Fruit fly (Drosophila melanogaster) whole organism, adult: ENCODE measurements around the gene Mlp84B.

Experiments
- CG11617 ChIP-seq: fragments of 200-800 bp; sonication (Bioruptor generic); optimal IDR thresholded peaks from 2 replicates; lab custom pipeline; 2017; ENCODE audit warnings: mild to moderate bottlenecking, missing biosample characterization, missing genetic modification reagents, missing genetic modification characterization
- CG12768 ChIP-seq: fragments of 200-800 bp; sonication (Bioruptor generic); optimal IDR thresholded peaks from 2 replicates; lab custom pipeline; 2017; ENCODE audit warnings: missing biosample characterization, missing genetic modification characterization, mild to moderate bottlenecking, moderate library complexity, missing genetic modification reagents
- CG14711 ChIP-seq: fragments of 200-800 bp; sonication (Bioruptor generic); optimal IDR thresholded peaks from 2 replicates; lab custom pipeline; 2018; ENCODE audit warnings: missing biosample characterization, mild to moderate bottlenecking, missing genetic modification characterization, moderate library complexity
- CG1620 ChIP-seq: fragments of 200-800 bp; sonication (Bioruptor generic); optimal IDR thresholded peaks from 2 replicates; lab custom pipeline; 2016; ENCODE audit warnings: missing biosample characterization, missing genetic modification characterization
- CG33017 ChIP-seq: fragments of 200-800 bp; sonication (Bioruptor generic); optimal IDR thresholded peaks from 2 replicates; lab custom pipeline; 2018; ENCODE audit warnings: missing biosample characterization, mild to moderate bottlenecking, missing genetic modification characterization, moderate library complexity
- CG5204 ChIP-seq: fragments of 200-800 bp; sonication (Bioruptor generic); optimal IDR thresholded peaks from 2 replicates; lab custom pipeline; 2016; ENCODE audit warnings: missing biosample characterization, missing genetic modification characterization
- CG7045 ChIP-seq: fragments of 200-800 bp; sonication (Bioruptor generic); optimal IDR thresholded peaks from 2 replicates; lab custom pipeline; 2017; ENCODE audit warnings: missing biosample characterization, mild to moderate bottlenecking, missing genetic modification characterization
- CG7101 ChIP-seq: fragments of 200-800 bp; sonication (Bioruptor generic); optimal IDR thresholded peaks from 2 replicates; lab custom pipeline; 2018; ENCODE audit warnings: missing biosample characterization, mild to moderate bottlenecking, missing genetic modification characterization, moderate library complexity
- Clk ChIP-seq: fragments of 200-800 bp; sonication (Bioruptor generic); optimal IDR thresholded peaks from 2 replicates; lab custom pipeline; 2017; ENCODE audit warnings: missing biosample characterization, missing genetic modification characterization
- Crg-1 ChIP-seq: fragments of 200-800 bp; sonication (Bioruptor generic); optimal IDR thresholded peaks from 2 replicates; lab custom pipeline; 2016; ENCODE audit warnings: missing biosample characterization, missing genetic modification characterization
- Hr96 ChIP-seq: fragments of 200-800 bp; sonication (Bioruptor generic); optimal IDR thresholded peaks from 2 replicates; lab custom pipeline; 2016; ENCODE audit warnings: missing biosample characterization, missing genetic modification characterization
- Mnt ChIP-seq: fragments of 200-800 bp; sonication (Bioruptor generic); optimal IDR thresholded peaks from 2 replicates; lab custom pipeline; 2016; ENCODE audit warnings: missing biosample characterization, mild to moderate bottlenecking, missing genetic modification characterization
- bab1 ChIP-seq: fragments of 200-800 bp; sonication (Bioruptor generic); optimal IDR thresholded peaks from 3 replicates; lab custom pipeline; 2019; ENCODE audit warnings: missing biosample characterization, mild to moderate bottlenecking, missing genetic modification characterization, moderate library complexity
- cic ChIP-seq: fragments of 200-800 bp; sonication (Bioruptor generic); optimal IDR thresholded peaks from 2 replicates; lab custom pipeline; 2017; ENCODE audit warnings: missing biosample characterization, mild to moderate bottlenecking, missing genetic modification characterization, moderate library complexity
- cnc ChIP-seq, 2 experiments: fragments of >200 bp; optimal IDR thresholded peaks; 2 replicates each; lab custom pipeline; 2017
- kay ChIP-seq: fragments of 200-800 bp; sonication (Bioruptor generic); peaks from one replicate; lab custom pipeline; 2016; ENCODE audit warnings: missing biosample characterization, missing genetic modification characterization, borderline replicate concordance
- ovo ChIP-seq: fragments of 200-800 bp; sonication (Bioruptor generic); optimal IDR thresholded peaks from 2 replicates; lab custom pipeline; 2016; ENCODE audit warnings: missing biosample characterization, missing genetic modification characterization
- pad ChIP-seq: fragments of 200-800 bp; sonication (Bioruptor generic); optimal IDR thresholded peaks from 3 replicates; lab custom pipeline; 2017; ENCODE audit warnings: missing biosample characterization, missing genetic modification characterization, mild to moderate bottlenecking, moderate library complexity, missing genetic modification reagents
- tj ChIP-seq: fragments of 200-800 bp; sonication (Bioruptor generic); optimal IDR thresholded peaks from 3 replicates; lab custom pipeline; 2017; ENCODE audit warnings: missing biosample characterization, mild to moderate bottlenecking, missing genetic modification characterization, moderate library complexity
- toe ChIP-seq: fragments of 200-800 bp; sonication (Bioruptor generic); optimal IDR thresholded peaks from 2 replicates; lab custom pipeline; 2016; ENCODE audit warnings: missing biosample characterization, missing genetic modification characterization

The Mlp84B gene

DNA sequence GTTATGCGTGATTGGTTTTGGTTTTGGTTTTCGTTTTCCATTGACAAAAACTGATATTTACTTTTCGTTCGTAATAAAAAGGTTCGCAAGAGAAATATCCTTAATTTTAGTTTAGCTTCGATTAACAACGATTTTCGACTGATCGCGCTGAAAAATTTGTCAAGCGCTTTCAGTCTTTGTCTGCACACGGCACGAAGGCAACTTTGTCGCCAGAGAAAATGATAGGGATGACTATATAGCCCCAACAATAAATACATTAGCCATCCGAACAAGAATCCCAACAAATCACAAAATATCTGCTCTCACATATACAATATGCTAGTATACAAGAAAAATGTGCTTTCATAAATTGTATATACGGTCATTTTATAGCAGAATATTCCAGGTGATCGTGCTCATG lies at the start of gene Mlp84B:
Gene Mlp84B, minus strand, starts transcription at position 143 of the 400 bp plus-strand sequence.
- TF ChIP-seq Hr96 = no peak
- no peak for TF ChIP-seq CG33017 (tag; lab: Kevin White, UChicago)
- no peak for TF ChIP-seq CG5204 (GFP tag; lab: Kevin White, UChicago)

dm6 chr3R:7162356-7163289 lies 45.1 kb upstream of the Mlp84B start, which contains the start of gene sas:
TSS of gene sas (plus strand) at chr3R:7162808.
- no peak for TF ChIP-seq Clk (GFP tag; lab: Kevin White, UChicago)
- no peak for TF ChIP-seq Crg-1
- TF ChIP-seq Mnt (GFP tag; lab: Kevin White, UChicago) = no peak
- no peak for TF ChIP-seq tj (GFP tag; lab: Kevin White, UChicago)
- no peak for TF ChIP-seq CG33017 (tag; lab: Kevin White, UChicago)
- TF ChIP-seq CG14711 = no peak
- no peak for TF ChIP-seq CG11617 (GFP tag; lab: Kevin White, UChicago)

dm6 chr3R:7159615-7160014 lies 42.1 kb upstream of the Mlp84B start:
- TF ChIP-seq Hr96 (no peak), CG14711 (no peak), tj (GFP tag; lab: Kevin White, UChicago) (no peak), Mnt (GFP tag; lab: Kevin White, UChicago) (no peak), pad (GFP tag; lab: Kevin White, UChicago) (no peak), bab1 (GFP tag; lab: Kevin White, UChicago) (no peak), kay (GFP tag; lab: Kevin White, UChicago) (no peak), CG33017 (tag; lab: Kevin White, UChicago) (no peak), ovo (GFP tag; lab: Kevin White, UChicago) (no peak), cic (no peak), CG7101 (no peak), toe (GFP tag; lab: Kevin White, UChicago) (no peak)

DNA sequence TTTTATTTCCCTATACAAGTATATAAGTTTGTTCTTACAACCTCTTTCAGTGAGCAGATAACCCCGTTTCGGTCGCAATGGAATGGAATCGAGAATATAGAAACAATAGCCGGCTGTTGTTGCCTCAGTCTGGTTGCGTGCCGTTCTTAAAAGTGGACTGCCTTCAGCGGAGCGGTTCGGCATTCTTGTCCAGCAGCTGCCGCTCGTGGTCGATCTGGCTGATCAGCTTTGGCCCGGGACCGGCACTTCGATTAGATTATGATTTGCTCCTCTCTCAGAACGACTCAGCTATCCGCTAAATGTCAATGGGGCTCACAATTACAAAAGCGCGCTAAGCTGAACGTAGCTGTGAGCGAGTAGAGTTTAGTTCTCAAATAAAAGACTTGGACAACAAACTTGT lies 39.6 kb upstream of the Mlp84B start:
- no peak for TF ChIP-seq Clk (GFP tag; lab: Kevin White, UChicago)
- no peak for TF ChIP-seq ovo (GFP tag; lab: Kevin White, UChicago)
- TF ChIP-seq CG33017 (tag; lab: Kevin White, UChicago) = no peak
- no peak for TF ChIP-seq CG7101
- TF ChIP-seq bab1 (GFP tag; lab: Kevin White, UChicago) = no peak
- TF ChIP-seq Mnt (GFP tag; lab: Kevin White, UChicago) = no peak
- no peak for TF ChIP-seq CG14711
- no peak for TF ChIP-seq pad (GFP tag; lab: Kevin White, UChicago)
- TF ChIP-seq Crg-1 = no peak
- no peak for TF ChIP-seq tj (GFP tag; lab: Kevin White, UChicago)
- TF ChIP-seq CG7045 (GFP tag; lab: Kevin White, UChicago) = no peak
- TF ChIP-seq CG1620 = no peak
- no peak for TF ChIP-seq CG11617 (GFP tag; lab: Kevin White, UChicago)

- peak; percentile 58 for TF ChIP-seq tj (GFP tag; lab: Kevin White, UChicago)
- no peak for TF ChIP-seq ovo (GFP tag; lab: Kevin White, UChicago)
These were observed 37.2 kb upstream of the Mlp84B start, which contains the start of gene MAGE for dm6 chr3R:7154586-7155357. TSS of gene MAGE (minus strand) at chr3R:7155180.

DNA sequence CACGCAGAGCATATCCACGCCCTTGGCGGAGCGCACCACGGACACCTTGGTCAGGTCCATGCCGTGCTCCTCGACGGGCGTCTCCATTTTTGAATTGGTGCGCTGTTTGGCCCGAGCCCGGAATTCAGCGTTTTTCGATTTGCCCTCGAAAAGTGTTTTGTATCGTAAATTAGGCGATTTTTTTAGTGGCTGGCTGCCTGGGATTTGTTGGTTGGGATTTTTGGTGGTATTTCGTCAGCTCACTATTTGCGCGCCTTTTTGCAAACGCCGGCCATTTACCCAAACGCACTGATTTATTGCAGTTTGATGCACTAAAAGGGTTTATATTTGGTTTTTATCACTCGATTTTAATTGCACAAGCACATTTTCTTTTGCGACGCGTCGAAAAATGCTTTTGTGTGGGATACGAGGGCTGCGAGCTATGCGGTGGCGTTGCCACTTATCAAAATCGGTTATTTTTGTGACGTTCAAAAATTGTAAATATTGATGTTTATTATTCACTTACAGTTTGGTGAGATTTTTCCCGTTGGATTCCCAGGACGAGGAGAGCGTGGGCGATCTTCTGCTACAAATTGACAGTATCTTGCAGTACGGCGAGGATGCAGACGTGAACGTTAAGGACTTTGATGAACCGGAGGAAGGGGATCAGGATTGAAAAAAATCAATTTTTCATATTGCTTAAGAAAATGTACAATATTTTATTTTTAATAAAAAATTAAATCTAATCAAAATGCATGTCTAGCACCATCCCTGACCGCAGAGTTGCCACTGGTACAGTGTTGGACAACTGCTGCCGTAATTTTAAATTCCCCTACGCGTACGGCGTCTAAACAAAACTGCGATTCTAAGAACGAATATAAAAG lies 33.2 kb upstream of the Mlp84B start, which contains the start of the genes gfzf and Sas-4:
Gene gfzf, minus strand, starts transcription at position 425 of the 863 bp plus-strand sequence.
Gene Sas-4, plus strand, starts transcription at position 824 of the 863 bp plus-strand sequence.
- no peak for TF ChIP-seq Clk (GFP tag; lab: Kevin White, UChicago)
- TF ChIP-seq CG1620 = peak; percentile 51
- peak; percentile 77 for TF ChIP-seq CG5204 (GFP tag; lab: Kevin White, UChicago)
- peak; percentile 55 for TF ChIP-seq tj (GFP tag; lab: Kevin White, UChicago)
- peak; percentile 22 for TF ChIP-seq CG33017 (tag; lab: Kevin White, UChicago)
- TF ChIP-seq CG11617 (GFP tag; lab: Kevin White, UChicago) = peak; percentile 77
- TF ChIP-seq CG7101 = peak; percentile 46
- peak; percentile 71 for TF ChIP-seq Hr96
- peak; percentile 68 for TF ChIP-seq pad (GFP tag; lab: Kevin White, UChicago)
- peak; percentile 64 for TF ChIP-seq CG7045 (GFP tag; lab: Kevin White, UChicago)
- peak; percentile 38 for TF ChIP-seq Mnt (GFP tag; lab: Kevin White, UChicago)
- no peak for TF ChIP-seq kay (GFP tag; lab: Kevin White, UChicago)
- TF ChIP-seq cnc (optimal IDR thresholded peaks at IDR 0.05; lab: Kevin White, UChicago) = no peak
- peak; percentile 10 for TF ChIP-seq Crg-1
- TF ChIP-seq bab1 (GFP tag; lab: Kevin White, UChicago) = peak; percentile 39
- no peak for TF ChIP-seq cic
- peak; percentile 37 for TF ChIP-seq CG14711
- peak; percentile 85 for TF ChIP-seq toe (GFP tag; lab: Kevin White, UChicago)
- TF ChIP-seq ovo (GFP tag; lab: Kevin White, UChicago) = peak; percentile 62
- peak; percentile 71 for TF ChIP-seq CG12768 (GFP tag; lab: Kevin White, UChicago)
